Worm (Caenorhabditis elegans) whole organism, dauer: ENCODE results near the gene nifk-1.
"Not testable (repeated sequence)": the region's sequence is repeated elsewhere in the genome, so short reads cannot be mapped to it uniquely, and the experiment has no call there.

Source experiments
- unc-62 ChIP-seq: sonication (generic microtip); optimal IDR thresholded peaks from 2 replicates; lab custom pipeline; 2017; ENCODE audit warnings: missing biosample characterization, missing genetic modification reagents, missing genetic modification characterization

Gene nifk-1

ce11 chrIII:4693281-4693680 lies at the start of gene nifk-1:
Gene nifk-1 (minus strand): TSS chrIII:4693307.
- TF ChIP-seq unc-62 (GFP tag; lab: Kevin White, UChicago), result no peak

ce11 chrIII:4742620-4743019 lies 49.5 kb upstream of the nifk-1 start, which contains the start of gene twk-6:
Gene twk-6 (plus strand): TSS chrIII:4742920.
- not testable (repeated sequence) for TF ChIP-seq unc-62 (GFP tag; lab: Kevin White, UChicago)

DNA sequence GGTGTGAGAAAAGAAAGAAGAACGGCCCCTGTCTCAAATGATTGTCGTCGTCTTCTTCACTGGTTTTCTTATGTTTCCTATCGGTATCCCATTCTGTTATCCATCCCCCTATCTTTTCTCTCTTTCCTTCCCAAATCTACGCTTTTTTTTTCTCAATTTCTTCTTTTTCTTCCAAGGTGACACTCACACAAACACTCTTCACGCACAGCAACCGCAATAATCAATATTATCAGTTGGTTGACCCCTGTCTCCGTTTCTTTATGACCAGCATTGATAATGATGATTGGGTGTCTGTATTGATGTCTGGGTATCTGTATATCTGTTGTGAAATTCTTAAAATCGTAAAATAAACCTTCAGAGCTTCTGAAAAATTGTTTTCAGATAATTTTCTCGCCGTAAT lies 47.7 kb upstream of the nifk-1 start:
- no peak for TF ChIP-seq unc-62 (GFP tag; lab: Kevin White, UChicago)

DNA sequence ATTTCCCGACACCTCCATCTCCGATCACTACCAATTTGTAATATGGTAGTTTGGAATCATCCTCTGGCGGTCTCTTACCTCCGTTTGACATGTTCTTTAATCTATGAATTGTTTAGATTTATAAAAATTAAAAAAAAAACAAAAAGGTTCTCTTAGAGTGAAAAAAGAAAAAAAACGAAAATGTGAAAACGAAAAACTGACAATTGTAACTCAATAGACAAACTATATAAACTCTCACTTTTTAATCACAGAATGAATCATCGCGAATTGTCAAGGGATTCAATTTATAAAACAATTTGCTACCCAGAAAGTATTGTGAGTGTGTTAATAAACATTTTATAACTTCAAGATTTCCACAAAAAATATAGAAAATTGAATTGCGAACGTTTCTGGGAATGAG lies 46.9 kb upstream of the nifk-1 start, which contains the start of gene ras-2:
Gene ras-2 (minus strand): TSS at position 101 of the 400 bp plus-strand sequence.
- TF ChIP-seq unc-62 (GFP tag; lab: Kevin White, UChicago), result no peak

ce11 chrIII:4735443-4735842 lies 42.3 kb upstream of the nifk-1 start, which contains the start of gene F17C8.7:
Gene F17C8.7 (plus strand): TSS chrIII:4735743.
- TF ChIP-seq unc-62 (GFP tag; lab: Kevin White, UChicago), result no peak

- TF ChIP-seq unc-62 (GFP tag; lab: Kevin White, UChicago), result no peak
Observed at ce11 chrIII:4734056-4734455, 40.9 kb upstream of the nifk-1 start, which contains the start of gene F17C8.9. Gene F17C8.9 (plus strand): TSS chrIII:4734356.

DNA sequence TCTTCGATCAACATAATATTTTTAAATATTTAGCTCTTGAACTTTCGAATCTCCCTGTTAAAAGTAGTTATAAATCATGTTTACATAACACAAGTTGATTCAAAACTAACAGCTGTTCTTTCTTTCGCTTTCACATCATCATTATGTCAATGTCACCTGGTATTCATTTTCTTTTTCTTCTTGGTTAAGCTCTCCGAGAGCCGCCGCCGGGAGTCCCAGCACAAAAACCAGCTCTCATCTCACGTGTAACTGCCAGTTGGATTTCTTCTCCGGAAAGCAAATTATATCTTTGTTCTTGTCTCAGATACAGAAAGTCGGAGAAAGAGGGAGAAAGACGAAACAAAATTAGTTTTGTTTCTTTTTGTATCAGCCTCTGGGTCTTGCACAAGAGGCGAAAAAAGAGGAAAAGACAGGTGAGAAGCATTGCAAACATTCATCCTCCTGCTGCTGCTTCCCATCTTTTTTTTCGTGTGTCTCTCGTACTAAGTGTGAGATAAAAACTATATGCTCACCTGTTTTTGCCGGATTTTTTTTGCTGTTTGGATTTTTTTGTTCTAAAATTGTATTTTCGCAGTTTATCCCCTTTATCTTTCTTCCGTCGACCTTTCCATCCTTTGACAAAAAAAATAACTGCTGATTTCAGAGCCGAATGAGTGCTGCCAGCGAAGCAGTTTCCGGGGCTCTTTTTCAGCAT lies 38.3 kb upstream of the nifk-1 start, which contains the start of gene F17C8.3:
Gene F17C8.3 (plus strand): TSS at position 644 of the 694 bp plus-strand sequence.
- TF ChIP-seq unc-62 (GFP tag; lab: Kevin White, UChicago), result no peak

DNA sequence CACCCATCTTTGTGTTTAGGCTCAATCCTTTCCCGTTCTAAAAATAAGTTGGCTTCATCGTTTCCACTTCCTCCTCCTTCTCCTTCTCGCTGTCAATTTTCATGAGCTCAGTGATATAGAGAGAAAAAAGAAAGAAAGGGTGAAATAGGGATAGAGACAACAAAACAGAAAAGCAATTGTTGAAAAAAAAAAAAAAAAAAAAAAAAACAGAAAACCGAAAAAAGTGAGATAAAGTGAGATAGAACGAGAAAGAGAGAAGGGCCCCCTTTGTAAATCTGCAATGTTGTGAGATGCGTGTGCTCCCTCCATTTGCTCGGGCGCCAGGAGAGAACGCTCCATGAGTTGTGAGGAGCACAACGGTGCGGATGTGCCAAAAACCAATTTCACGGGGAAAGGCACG lies 30.8 kb upstream of the nifk-1 start:
- TF ChIP-seq unc-62 (GFP tag; lab: Kevin White, UChicago), result no peak

ce11 chrIII:4721750-4722149 lies 28.6 kb upstream of the nifk-1 start, which contains the start of gene acy-1:
Gene acy-1 (plus strand): TSS chrIII:4722095.
- no peak for TF ChIP-seq unc-62 (GFP tag; lab: Kevin White, UChicago)

- no peak for TF ChIP-seq unc-62 (GFP tag; lab: Kevin White, UChicago)
Observed at ce11 chrIII:4720620-4721227, 27.6 kb upstream of the nifk-1 start, which contains the start of gene emb-5. Gene emb-5 (minus strand): TSS chrIII:4720670.

- TF ChIP-seq unc-62 (GFP tag; lab: Kevin White, UChicago), result no peak
Observed at ce11 chrIII:4715088-4715487, 22.0 kb upstream of the nifk-1 start, which contains the start of gene him-18. Gene him-18 (minus strand): TSS chrIII:4715188.

DNA sequence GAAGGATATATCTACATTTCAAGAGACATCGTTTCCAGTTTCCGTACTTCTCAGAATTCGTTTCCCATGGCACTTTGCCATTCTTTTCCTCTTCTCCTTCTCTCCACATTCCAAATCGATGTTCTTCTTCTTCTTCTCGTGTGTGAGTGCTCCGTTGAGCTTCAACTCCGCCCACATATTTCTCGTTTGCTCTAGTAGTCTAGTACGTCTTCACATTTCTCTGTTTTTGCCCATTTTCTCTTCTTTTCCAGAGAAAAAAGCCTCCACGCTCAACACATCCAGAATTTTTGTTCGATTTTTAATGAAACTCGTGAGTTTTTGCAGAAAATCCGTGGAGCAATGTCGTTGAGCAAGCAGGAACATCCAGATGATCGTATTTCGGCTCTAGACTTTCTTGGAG lies 15.8 kb upstream of the nifk-1 start, which contains the start of gene T04A8.18:
Gene T04A8.18 (plus strand): TSS at position 301 of the 400 bp plus-strand sequence.
- no peak for TF ChIP-seq unc-62 (GFP tag; lab: Kevin White, UChicago)

DNA sequence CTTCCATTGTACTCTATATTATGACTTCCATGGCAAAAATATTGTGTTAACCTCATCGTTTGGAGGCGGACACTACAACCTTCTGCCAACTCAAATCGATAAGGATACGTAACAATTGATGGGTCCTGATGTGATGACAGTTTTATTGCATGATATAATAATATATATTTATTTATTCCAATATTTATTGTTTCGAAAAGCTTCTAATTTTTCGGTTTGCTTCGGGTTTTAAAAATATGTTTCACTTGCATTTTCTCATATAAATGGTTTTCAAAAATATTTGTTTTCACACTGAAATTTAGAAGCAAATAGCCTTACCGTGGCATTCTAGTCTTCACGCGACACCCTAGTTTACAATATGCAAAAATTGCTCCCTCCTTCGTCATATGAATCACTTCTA lies 13.6 kb upstream of the nifk-1 start, which contains the start of gene T04A8.13:
Gene T04A8.13 (plus strand): TSS at position 301 of the 400 bp plus-strand sequence.
- TF ChIP-seq unc-62 (GFP tag; lab: Kevin White, UChicago), result no peak

DNA sequence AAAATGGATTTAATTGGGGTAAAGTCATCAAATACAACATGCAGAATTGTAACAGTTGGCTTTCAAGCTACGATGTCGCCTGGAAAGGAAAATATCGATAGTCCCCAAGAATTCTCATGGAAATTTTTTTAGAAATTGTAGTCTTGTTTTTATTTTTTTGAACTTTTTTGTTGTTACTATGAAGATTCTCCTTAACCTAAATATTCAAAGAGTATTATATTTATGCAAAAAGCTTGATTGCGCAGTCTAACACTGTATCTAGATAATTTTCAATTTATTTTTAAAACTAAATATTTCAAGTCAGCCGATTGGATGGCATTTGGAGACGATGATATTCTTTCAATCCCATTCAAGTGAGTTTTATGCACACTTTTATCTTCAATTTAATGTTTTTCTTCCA lies 12.1 kb upstream of the nifk-1 start, which contains the start of gene pgap-2:
Gene pgap-2 (plus strand): TSS at position 301 of the 400 bp plus-strand sequence.
- TF ChIP-seq unc-62 (GFP tag; lab: Kevin White, UChicago), result no peak

DNA sequence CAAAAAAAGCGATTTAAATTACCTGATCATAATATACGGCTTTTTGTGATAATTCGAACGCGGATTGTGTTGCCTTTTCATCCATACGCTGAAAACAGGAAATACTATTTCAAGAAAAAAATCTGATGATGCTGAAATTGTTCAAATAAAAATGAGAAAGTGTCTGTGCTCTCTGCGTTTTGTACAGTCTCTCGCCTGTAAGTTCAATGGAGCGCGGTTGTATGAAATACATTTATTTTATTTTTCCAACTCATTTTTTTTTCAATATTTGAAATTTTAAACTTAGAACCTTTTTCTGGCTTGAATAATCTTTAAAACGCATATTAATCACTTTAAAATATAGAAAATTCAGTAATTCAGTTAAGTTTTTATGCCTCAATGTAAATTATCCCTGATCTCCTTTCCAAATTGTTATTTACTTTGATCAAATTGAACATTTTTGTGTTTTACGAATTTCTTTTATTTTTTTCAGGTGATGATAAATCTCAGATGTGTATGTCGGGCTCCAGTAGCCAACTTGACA lies 10.9 kb upstream of the nifk-1 start, which contains the start of the genes clp-2 and mrpl-16:
Gene clp-2 (minus strand): TSS at position 94 of the 523 bp plus-strand sequence.
Gene mrpl-16 (plus strand): TSS at position 473 of the 523 bp plus-strand sequence.
- TF ChIP-seq unc-62 (GFP tag; lab: Kevin White, UChicago), result no peak

DNA sequence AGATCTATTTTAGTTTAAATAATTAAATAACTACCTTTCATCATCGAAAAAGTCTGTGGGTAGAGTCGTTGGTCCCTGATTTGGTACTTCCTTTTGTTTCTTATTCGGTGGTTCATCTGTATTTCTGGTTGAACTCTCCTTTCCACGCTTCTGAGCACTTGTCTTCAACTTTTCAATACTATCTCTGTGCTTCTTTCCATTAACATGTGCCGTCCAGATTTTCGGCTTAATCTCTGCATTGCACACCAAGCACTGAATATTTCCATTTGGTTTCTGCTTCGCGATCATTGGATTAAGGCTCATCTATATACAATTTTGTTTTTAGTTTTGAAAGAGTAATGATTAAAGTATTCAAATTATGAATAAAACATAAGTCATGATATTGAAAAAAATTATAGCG lies 6.8 kb upstream of the nifk-1 start, which contains the start of gene sel-13:
Gene sel-13 (minus strand): TSS at position 303 of the 400 bp plus-strand sequence.
- TF ChIP-seq unc-62 (GFP tag; lab: Kevin White, UChicago), result no peak
